Worm (Caenorhabditis elegans): Measurements from ENCODE around the gene Y50D4C.12.
A peak's percentile ranks its signal among the peaks of the same experiment; 100 is the strongest.

Gene Y50D4C.12

ce11 chrV:975184-975583, 7.2 kb upstream of the Y50D4C.12 start (continued):
- no peak for TF ChIP-seq gmeb-2 (tag; optimal IDR thresholded peaks at IDR 0.05)
- no peak for TF ChIP-seq Y22D7AL.16 (tag; optimal IDR thresholded peaks at IDR 0.05)
- TF ChIP-seq rnt-1 (tag; optimal IDR thresholded peaks at IDR 0.05) = no peak
- no peak for TF ChIP-seq K09A11.1 (tag; optimal IDR thresholded peaks at IDR 0.05; ENCODE audit: insufficient read depth)
- no peak for TF ChIP-seq elt-4 (tag; optimal IDR thresholded peaks at IDR 0.05)
- no peak for TF ChIP-seq fkh-6 (tag; optimal IDR thresholded peaks at IDR 0.05)
- no peak for TF ChIP-seq ceh-22 (tag; optimal IDR thresholded peaks at IDR 0.05)
- no peak for TF ChIP-seq nhr-232 (tag; optimal IDR thresholded peaks at IDR 0.05)
- TF ChIP-seq ceh-2 (tag; optimal IDR thresholded peaks at IDR 0.05) = peak; percentile 37
- TF ChIP-seq odd-2 (tag; optimal IDR thresholded peaks at IDR 0.05) = no peak
- TF ChIP-seq fax-1 (tag; optimal IDR thresholded peaks at IDR 0.05) = no peak
- peak; percentile 30 for TF ChIP-seq tbx-2 (tag; optimal IDR thresholded peaks at IDR 0.05)
- no peak for TF ChIP-seq tbx-7 (tag; optimal IDR thresholded peaks at IDR 0.05)
- no peak for TF ChIP-seq ttx-3 (tag; optimal IDR thresholded peaks at IDR 0.05)
- TF ChIP-seq pha-4 (tag; optimal IDR thresholded peaks at IDR 0.05) = no peak
- TF ChIP-seq ceh-45 (GFP tag; IDR thresholded peaks at IDR 0.05) = no peak
- TF ChIP-seq ceh-31 (tag; optimal IDR thresholded peaks at IDR 0.05) = peak; percentile 66
- TF ChIP-seq fkh-10 (GFP tag; optimal IDR thresholded peaks at IDR 0.05) = no peak
- TF ChIP-seq nhr-11 (tag; optimal IDR thresholded peaks at IDR 0.05) = no peak
- TF ChIP-seq ceh-19 (GFP tag; optimal IDR thresholded peaks at IDR 0.05) = peak; percentile 43
- peak; percentile 21 for TF ChIP-seq elt-2 (tag; optimal IDR thresholded peaks at IDR 0.05)
- TF ChIP-seq ama-1 (optimal IDR thresholded peaks at IDR 0.05) = no peak
- TF ChIP-seq ceh-14 (tag; optimal IDR thresholded peaks at IDR 0.05) = no peak
- TF ChIP-seq ceh-9 (tag; optimal IDR thresholded peaks at IDR 0.05) = no peak
- peak; percentile 75 for TF ChIP-seq hlh-8 (tag; optimal IDR thresholded peaks at IDR 0.05)
- TF ChIP-seq ahr-1 (tag; optimal IDR thresholded peaks at IDR 0.05) = no peak
- no peak for TF ChIP-seq K02D7.2 (tag; optimal IDR thresholded peaks at IDR 0.05)
- TF ChIP-seq unc-3 (GFP tag; conservative IDR thresholded peaks at IDR 0.05) = no peak
- TF ChIP-seq unc-3 (tag; optimal IDR thresholded peaks at IDR 0.05) = no peak
- no peak for TF ChIP-seq pat-9 (tag; optimal IDR thresholded peaks at IDR 0.05)
- TF ChIP-seq unc-86 (tag; optimal IDR thresholded peaks at IDR 0.05) = no peak
- TF ChIP-seq pax-1 (tag; optimal IDR thresholded peaks at IDR 0.05) = no peak
- no peak for TF ChIP-seq ztf-16 (tag; optimal IDR thresholded peaks at IDR 0.05)
- TF ChIP-seq nfya-1 (tag; optimal IDR thresholded peaks at IDR 0.05) = peak; percentile 79
- no peak for TF ChIP-seq hlh-6 (tag; optimal IDR thresholded peaks at IDR 0.05)
- TF ChIP-seq mec-3 (tag; optimal IDR thresholded peaks at IDR 0.05; ENCODE audit: borderline replicate concordance) = no peak

ce11 chrV:976498-977063, 5.8 kb upstream of the Y50D4C.12 start:
- TF ChIP-seq ahr-1 (tag; optimal IDR thresholded peaks at IDR 0.05) = no peak
- no peak for TF ChIP-seq dmd-4 (tag; optimal IDR thresholded peaks at IDR 0.05; ENCODE audit: borderline replicate concordance)
- TF ChIP-seq elt-4 (tag; optimal IDR thresholded peaks at IDR 0.05) = no peak
- no peak for TF ChIP-seq ceh-6 (GFP tag; optimal IDR thresholded peaks at IDR 0.05)
- TF ChIP-seq pha-4 (tag; optimal IDR thresholded peaks at IDR 0.05) = no peak
- no peak for TF ChIP-seq ets-4 (tag; optimal IDR thresholded peaks at IDR 0.05)

- no peak for TF ChIP-seq npax-4 (tag; optimal IDR thresholded peaks at IDR 0.05)
- TF ChIP-seq C08G9.2 (tag; optimal IDR thresholded peaks at IDR 0.05) = no peak
- no peak for TF ChIP-seq tbx-7 (tag; optimal IDR thresholded peaks at IDR 0.05)
- TF ChIP-seq pros-1 (tag; optimal IDR thresholded peaks at IDR 0.05) = no peak
- no peak for TF ChIP-seq syd-9 (tag; optimal IDR thresholded peaks at IDR 0.05)
- no peak for TF ChIP-seq ceh-34 (tag; optimal IDR thresholded peaks at IDR 0.05)
- TF ChIP-seq sdc-2 (tag; optimal IDR thresholded peaks at IDR 0.05) = no peak
- TF ChIP-seq ceh-24 (tag; optimal IDR thresholded peaks at IDR 0.05) = no peak
- TF ChIP-seq elt-2 (tag; optimal IDR thresholded peaks at IDR 0.05) = no peak
- TF ChIP-seq ceh-6 (GFP tag; optimal IDR thresholded peaks at IDR 0.05) = no peak
- TF ChIP-seq lim-6 (tag; optimal IDR thresholded peaks at IDR 0.05) = no peak
- no peak for TF ChIP-seq nfya-1 (tag; optimal IDR thresholded peaks at IDR 0.05)
- TF ChIP-seq unc-42 (tag; optimal IDR thresholded peaks at IDR 0.05) = no peak
- no peak for TF ChIP-seq che-1 (tag; optimal IDR thresholded peaks at IDR 0.05)
- TF ChIP-seq T23F11.4 (GFP tag; optimal IDR thresholded peaks at IDR 0.05) = no peak
- TF ChIP-seq hlh-15 (tag; optimal IDR thresholded peaks at IDR 0.05) = no peak
- no peak for TF ChIP-seq ets-4 (tag; optimal IDR thresholded peaks at IDR 0.05)
- no peak for TF ChIP-seq pqm-1 (tag; optimal IDR thresholded peaks at IDR 0.05)
Observed at ce11 chrV:977853-978252, 4.5 kb upstream of the Y50D4C.12 start.
